Fruit fly (Drosophila melanogaster): Measurements from ENCODE around the gene hng3.

dm6 chr3L:762331-762907 is 7.1 kb upstream of the hng3 start:
- TF ChIP-seq sima (GFP tag; optimal IDR thresholded peaks at IDR 0.05) (no peak), lbe (GFP tag; optimal IDR thresholded peaks at IDR 0.05) (peak; percentile 89), CG1529 (GFP tag; optimal IDR thresholded peaks at IDR 0.05) (peak; percentile 74), aop (GFP tag; IDR thresholded peaks at IDR 0.05) (peak; percentile 39), CG14014 (GFP tag; IDR thresholded peaks at IDR 0.05) (peak; percentile 83), CG15514 (GFP tag; optimal IDR thresholded peaks at IDR 0.05) (peak; percentile 25), ems (GFP tag; optimal IDR thresholded peaks at IDR 0.05) (peak; percentile 76), Pdp1 (GFP tag; optimal IDR thresholded peaks at IDR 0.05) (peak; percentile 80), jing (GFP tag; optimal IDR thresholded peaks at IDR 0.05) (peak; percentile 62), crp (GFP tag; optimal IDR thresholded peaks at IDR 0.05) (peak in 1 of 2 experiments; percentile 21), CG17612 (GFP tag; IDR thresholded peaks at IDR 0.05) (peak; percentile 59; the same call in 1 of the 2 replicates), gcm (GFP tag; optimal IDR thresholded peaks at IDR 0.05) (peak; percentile 52), CG7963 (GFP tag; IDR thresholded peaks at IDR 0.05; ENCODE audit: partially characterized antibody) (no peak), NFAT (GFP tag; IDR thresholded peaks at IDR 0.05) (peak; percentile 34; the same call in 1 of the 2 replicates)

Measured in whole organism, embryonic.